Worm (Caenorhabditis elegans) whole organism, midembryonic: Measurements from ENCODE around the gene dmd-9.

Experiments used
- cog-1 ChIP-seq: sonication (generic microtip); optimal IDR thresholded peaks from 2 replicates; lab custom pipeline; 2016; ENCODE audit warnings: missing genetic modification characterization, missing compliant biosample characterization
- flt-1 ChIP-seq: fragments of 200-800 bp; sonication (Bioruptor generic); IDR thresholded peaks from 2 replicates; pipeline ENCODE4 v1.3.6; 2022; ENCODE audit warnings: missing genetic modification characterization, missing compliant biosample characterization
- klf-2 ChIP-seq: fragments of 200-800 bp; sonication (Bioruptor generic); conservative IDR thresholded peaks from 2 replicates; pipeline ENCODE4 v1.3.6; 2022; ENCODE audit warnings: missing genetic modification reagents, missing genetic modification characterization, missing compliant biosample characterization
- tab-1 ChIP-seq: fragments of 200-800 bp; sonication (Bioruptor generic); IDR thresholded peaks from 2 replicates; pipeline ENCODE4 v1.3.6; 2022; ENCODE audit warnings: missing genetic modification characterization, missing compliant biosample characterization

- TF ChIP-seq tab-1 (GFP tag; lab: Robert Waterston, UW) (no peak), flt-1 (no peak), cog-1 (tag; lab: Kevin White, UChicago) (no peak), klf-2 (GFP tag; lab: Robert Waterston, UW) (no peak)
These were observed 4.2 kb upstream of the dmd-9 start, which contains the start of gene T26C12.1 for ce11 chrIV:3258528-3258927.
